Fruit fly (Drosophila melanogaster) S2 (cell line): ENCODE results near the gene salm.
A peak's percentile ranks its signal among the peaks of the same experiment; 100 is the strongest.

ENCODE experiments used
- CG8478 ChIP-seq: fragments of >200 bp; optimal IDR thresholded peaks from 2 replicates; lab custom pipeline; 2018
- CTCF ChIP-seq, 2 experiments: fragments of >200 bp; optimal IDR thresholded peaks; 2 replicates each; lab custom pipeline; 2018

The salm gene

DNA sequence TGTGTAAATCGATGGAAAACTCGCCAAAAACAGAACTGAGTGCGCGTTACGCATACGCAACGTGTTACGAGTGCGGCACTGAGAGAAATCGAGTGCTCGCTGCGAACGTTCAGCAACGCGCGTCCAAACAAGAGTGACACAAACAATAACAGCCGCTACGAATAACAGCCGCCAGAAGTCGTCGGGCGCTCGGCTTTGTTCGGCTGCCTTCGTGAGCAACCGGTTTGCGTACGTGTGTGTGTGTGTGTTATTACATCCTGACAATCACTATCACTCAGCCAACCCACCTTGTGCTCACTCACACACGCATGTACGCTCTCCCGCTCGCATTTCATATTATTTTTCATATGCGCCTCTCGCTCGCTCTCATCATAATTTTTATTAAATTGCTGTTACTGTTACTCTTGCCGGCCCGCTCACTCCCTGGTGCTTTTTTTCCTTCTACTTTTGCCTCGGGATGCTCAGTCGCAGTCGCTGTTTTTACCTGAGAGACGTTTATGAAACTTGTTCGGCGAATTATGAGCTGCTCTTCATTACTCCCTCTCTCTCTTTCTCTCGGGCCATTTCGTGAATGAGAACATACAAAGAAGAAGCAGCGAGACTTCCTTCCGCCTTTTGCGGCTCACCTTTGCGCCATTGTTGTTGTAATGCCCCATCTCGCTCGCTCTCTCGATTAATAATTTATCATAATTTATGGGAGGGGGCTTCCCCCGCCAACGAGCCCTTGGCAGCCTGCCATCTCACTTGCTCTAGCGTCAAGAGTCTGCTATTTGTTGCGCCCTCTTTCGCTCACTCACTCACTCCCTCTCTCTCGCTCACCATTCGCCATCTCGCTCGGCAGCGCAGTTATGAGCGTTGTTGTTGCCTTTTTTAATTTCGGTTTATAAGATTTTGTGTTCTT is at the start of gene salm:
TSS of gene salm (minus strand) at position 136 of the 901 bp plus-strand sequence.
- TF ChIP-seq CG8478 (lab: Kevin White, UChicago) (no peak), CTCF (optimal IDR thresholded peaks at IDR 0.05; lab: Kevin White, UChicago) (peak; percentile 42 to 50)

DNA sequence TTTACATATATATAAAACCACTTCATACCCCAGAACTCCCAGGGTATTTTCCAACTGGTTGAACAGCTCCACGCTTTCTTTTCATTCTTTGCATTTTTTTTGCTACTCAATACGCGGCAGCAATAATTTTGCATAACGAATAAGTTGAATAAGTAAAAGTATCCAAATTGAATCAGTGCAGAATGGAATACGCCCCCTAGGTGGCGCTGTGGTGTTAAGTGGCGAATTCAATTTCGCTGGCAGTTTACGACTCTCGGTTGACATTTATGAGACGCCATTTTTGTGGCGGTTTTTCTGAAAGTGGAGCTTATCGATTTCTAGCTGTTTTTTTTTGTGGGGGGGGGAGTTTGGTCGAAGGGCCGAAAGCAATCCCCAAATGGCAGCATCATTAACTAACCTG is 48.5 kb upstream of the salm start:
- TF ChIP-seq CTCF (optimal IDR thresholded peaks at IDR 0.05; lab: Kevin White, UChicago) (peak; percentile 66 to 70), CG8478 (lab: Kevin White, UChicago) (no peak)

DNA sequence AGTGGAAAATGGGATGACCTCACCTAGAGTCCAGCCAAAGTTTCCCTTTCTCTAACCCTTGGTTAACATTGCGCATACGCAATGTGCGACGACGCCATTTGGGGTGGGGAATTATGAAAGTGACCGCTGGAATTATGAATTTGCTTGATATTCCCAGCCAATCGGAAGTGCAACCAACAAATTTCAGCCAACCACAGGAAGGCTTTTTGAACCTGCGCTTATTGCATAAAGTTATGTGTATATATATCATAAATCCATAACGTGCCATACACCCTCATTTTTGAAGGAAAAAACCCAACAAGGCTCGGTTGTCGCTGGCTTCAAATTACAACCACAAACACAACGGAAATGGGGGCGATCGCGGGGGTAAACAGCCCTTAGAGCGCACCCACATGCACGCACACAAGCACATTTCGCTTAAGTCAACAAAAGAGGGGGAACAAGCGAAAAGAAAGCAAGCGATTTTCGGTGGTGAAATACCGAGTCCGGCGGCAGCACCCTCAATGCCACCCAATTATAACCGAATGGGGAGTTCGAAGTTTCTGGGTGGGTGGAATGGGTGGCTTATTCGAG is 43.1 kb upstream of the salm start:
- TF ChIP-seq CTCF (optimal IDR thresholded peaks at IDR 0.05; lab: Kevin White, UChicago): no peak
- no peak for TF ChIP-seq CG8478 (lab: Kevin White, UChicago)

DNA sequence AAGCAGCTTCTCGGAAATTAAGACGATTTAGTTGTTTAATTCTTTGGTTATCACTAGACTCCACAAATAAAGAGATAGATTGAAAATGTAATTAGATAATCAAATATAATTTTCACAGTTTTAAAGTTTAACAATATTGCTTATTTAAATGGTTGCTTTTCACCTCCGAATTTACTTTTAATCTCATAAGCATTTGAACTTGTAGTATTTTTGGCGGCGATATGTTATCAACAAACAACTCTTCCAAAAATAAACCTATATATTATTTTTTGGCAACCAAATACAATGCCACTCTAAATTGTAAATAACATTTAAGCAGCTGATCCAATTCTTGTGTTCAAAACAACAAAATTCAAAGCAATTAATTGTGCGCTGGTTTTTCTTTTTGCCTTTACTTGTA is 39.0 kb upstream of the salm start, which contains the start of the genes CG43355 and sala:
TSS of gene CG43355 (plus strand) at position 301 of the 400 bp plus-strand sequence.
TSS of gene sala (plus strand) at position 301 of the 400 bp plus-strand sequence.
- TF ChIP-seq CTCF (optimal IDR thresholded peaks at IDR 0.05; lab: Kevin White, UChicago) (no peak), CG8478 (lab: Kevin White, UChicago) (no peak)

DNA sequence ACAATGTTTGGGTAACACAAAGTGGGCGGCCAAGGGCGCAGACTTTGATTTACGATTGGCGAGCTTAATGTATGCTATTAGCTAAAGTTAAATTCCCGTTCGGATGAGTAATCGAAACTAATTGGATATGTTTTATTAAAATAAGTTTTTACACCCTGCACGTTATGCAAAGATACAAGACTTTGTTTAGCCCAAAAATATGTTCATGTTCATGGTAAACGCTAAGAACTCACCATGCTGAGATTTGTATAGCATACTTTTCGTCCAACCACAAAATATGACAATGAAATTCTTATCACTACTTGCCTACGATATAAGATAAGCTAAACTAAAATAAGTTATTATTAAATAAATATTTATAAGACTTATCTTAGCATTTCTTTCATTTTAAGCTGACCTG is 29.5 kb upstream of the salm start:
- TF ChIP-seq CG8478 (lab: Kevin White, UChicago) (no peak), CTCF (optimal IDR thresholded peaks at IDR 0.05; lab: Kevin White, UChicago) (no peak)

DNA sequence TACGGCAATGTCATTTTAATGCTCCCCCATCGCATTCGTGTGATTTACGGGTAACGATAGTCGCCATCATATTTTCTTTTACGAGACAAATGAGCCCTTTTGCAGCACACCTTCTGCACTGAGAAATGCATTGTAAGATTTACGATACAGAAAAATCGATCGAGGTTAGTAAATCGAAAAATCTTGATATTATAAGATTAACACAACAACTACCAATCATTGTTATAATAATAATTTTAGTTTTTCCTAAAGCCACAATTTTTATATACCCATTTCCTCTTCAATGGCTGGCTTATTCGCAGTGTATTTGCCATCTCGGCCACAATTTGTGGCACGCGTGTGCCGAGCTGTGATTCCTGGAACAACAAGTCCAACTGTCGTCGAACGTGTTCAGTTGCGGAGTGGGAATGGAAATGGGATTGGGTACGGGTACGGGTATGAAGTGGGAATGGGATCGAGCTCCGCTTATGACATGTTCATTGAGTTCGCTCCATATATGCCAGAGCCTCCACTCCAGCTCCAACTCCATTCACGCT is 26.6 kb upstream of the salm start:
- no peak for TF ChIP-seq CG8478 (lab: Kevin White, UChicago)
- no peak for TF ChIP-seq CTCF (optimal IDR thresholded peaks at IDR 0.05; lab: Kevin White, UChicago)

dm6 chr2L:11469973-11470372 is 24.6 kb upstream of the salm start:
- no peak for TF ChIP-seq CG8478 (lab: Kevin White, UChicago)
- TF ChIP-seq CTCF (optimal IDR thresholded peaks at IDR 0.05; lab: Kevin White, UChicago): no peak

dm6 chr2L:11468082-11468481 is 22.7 kb upstream of the salm start:
- TF ChIP-seq CG8478 (lab: Kevin White, UChicago) (no peak), CTCF (optimal IDR thresholded peaks at IDR 0.05; lab: Kevin White, UChicago) (no peak)

DNA sequence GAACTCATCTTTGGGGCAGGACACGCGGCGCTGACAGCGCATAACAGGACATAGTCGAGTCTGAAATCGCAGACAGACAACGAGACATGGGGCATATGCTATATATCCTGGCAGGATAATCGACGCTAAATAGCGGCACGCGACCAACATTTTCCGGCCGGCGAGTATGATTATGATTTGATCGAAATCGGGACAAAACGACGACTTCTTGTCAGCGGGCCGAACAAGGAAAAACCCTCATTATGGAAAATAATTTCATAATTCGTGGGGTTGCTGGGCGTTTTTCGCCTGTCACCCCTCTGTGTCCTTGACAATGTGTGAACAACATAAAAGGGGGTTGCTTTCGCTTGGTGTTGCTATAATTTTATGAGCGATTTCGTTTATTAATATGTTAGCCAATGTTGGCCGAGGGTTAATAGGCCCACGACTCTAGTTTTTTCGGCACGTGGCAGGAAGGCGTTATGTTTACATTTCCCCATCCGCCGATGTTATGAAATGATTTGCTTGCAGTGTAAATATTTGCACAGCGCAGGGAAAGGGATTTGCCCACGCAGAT is 11.3 kb upstream of the salm start:
- TF ChIP-seq CTCF (optimal IDR thresholded peaks at IDR 0.05; lab: Kevin White, UChicago) (no peak), CG8478 (lab: Kevin White, UChicago) (no peak)

- no peak for TF ChIP-seq CG8478 (lab: Kevin White, UChicago)
- no peak for TF ChIP-seq CTCF (optimal IDR thresholded peaks at IDR 0.05; lab: Kevin White, UChicago)
These were observed 10.2 kb upstream of the salm start for dm6 chr2L:11455555-11456128.

DNA sequence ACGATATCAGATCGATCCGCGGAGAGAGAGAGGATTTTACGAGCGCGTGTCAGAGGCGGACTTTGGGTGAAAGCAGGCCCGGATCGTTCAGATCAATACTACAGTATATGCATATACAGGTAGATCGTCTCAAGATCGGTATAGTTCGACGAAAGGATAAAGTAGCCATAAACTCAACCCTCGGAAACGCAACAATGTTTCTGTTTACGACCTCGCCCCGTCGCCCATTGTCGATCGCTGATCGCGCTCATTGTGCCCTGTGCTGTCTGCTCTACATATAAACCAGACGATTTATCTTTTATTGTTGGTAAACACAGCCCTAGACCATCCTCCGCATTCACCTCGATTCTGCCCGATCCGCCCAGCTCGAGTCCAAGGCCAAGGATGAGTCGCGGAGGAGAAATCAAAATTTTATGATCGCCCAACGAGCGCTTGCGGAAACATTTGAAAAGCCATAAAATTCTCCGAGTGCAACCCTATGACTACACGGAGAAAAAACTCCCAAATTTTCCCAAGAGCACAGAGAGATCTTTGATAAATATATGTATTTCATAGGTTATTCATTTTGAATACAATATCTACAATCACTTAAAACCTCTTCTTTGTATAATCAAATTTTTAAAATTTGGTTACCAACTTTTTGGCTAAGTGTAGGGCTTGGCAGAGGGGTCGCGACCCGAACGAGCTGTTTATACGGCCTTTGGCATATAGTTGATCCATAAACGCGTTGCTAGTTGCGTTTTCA is 7.4 kb upstream of the salm start:
- TF ChIP-seq CTCF (optimal IDR thresholded peaks at IDR 0.05; lab: Kevin White, UChicago) (no peak), CG8478 (lab: Kevin White, UChicago) (no peak)

dm6 chr2L:11447641-11448040 is 2.2 kb upstream of the salm start:
- TF ChIP-seq CG8478 (lab: Kevin White, UChicago) (peak; percentile 58), CTCF (optimal IDR thresholded peaks at IDR 0.05; lab: Kevin White, UChicago) (peak; percentile 37 to 51)

DNA sequence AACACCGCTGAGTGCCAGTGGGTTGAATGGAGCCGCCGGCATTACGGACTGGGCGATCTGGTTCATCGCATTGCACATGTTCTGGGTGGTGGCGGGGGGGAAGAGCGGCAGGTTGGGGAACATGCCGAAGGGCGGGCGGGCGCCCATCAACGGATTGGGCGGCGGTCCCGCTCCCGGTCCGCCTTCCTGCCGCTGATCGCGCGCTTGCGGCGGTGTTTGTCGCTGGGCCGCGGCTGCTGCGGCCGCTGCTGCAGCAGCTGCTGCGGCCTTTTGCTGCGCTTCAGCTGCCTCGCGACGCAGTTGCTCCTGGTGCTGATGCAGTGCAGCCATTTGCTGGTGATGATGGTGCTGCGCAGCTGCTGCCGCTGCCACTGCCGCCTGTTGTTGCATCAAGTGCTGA is 8.9 kb downstream of the salm start:
- TF ChIP-seq CG8478 (lab: Kevin White, UChicago) (no peak), CTCF (optimal IDR thresholded peaks at IDR 0.05; lab: Kevin White, UChicago) (no peak)

- no peak for TF ChIP-seq CG8478 (lab: Kevin White, UChicago)
- TF ChIP-seq CTCF (optimal IDR thresholded peaks at IDR 0.05; lab: Kevin White, UChicago): no peak
These were observed 13.3 kb downstream of the salm start for dm6 chr2L:11432070-11432469.
